Worm (Caenorhabditis elegans) whole organism, midembryonic: ENCODE results near the gene set-25.

Source experiments
- T22C8.4 ChIP-seq: fragments of 200-800 bp; sonication (Bioruptor generic); IDR thresholded peaks from 2 replicates; pipeline ENCODE4 v1.3.6; 2022; ENCODE audit warnings: missing genetic modification characterization, missing compliant biosample characterization
- cog-1 ChIP-seq: sonication (generic microtip); optimal IDR thresholded peaks from 2 replicates; lab custom pipeline; 2016; ENCODE audit warnings: missing genetic modification characterization, missing compliant biosample characterization
- flt-1 ChIP-seq: fragments of 200-800 bp; sonication (Bioruptor generic); IDR thresholded peaks from 2 replicates; pipeline ENCODE4 v1.3.6; 2022; ENCODE audit warnings: missing genetic modification characterization, missing compliant biosample characterization
- klf-2 ChIP-seq: fragments of 200-800 bp; sonication (Bioruptor generic); conservative IDR thresholded peaks from 2 replicates; pipeline ENCODE4 v1.3.6; 2022; ENCODE audit warnings: missing genetic modification reagents, missing genetic modification characterization, missing compliant biosample characterization
- med-1 ChIP-seq: sonication (generic microtip); optimal IDR thresholded peaks from 2 replicates; lab custom pipeline; 2017; ENCODE audit warnings: missing genetic modification characterization, mild to moderate bottlenecking, missing compliant biosample characterization, antibody characterized with exemption, missing genetic modification reagents; ENCODE audit not compliant: insufficient read depth
- ref-1 ChIP-seq: fragments of 200-800 bp; sonication (Bioruptor generic); conservative IDR thresholded peaks from 2 replicates; pipeline ENCODE4 v1.3.6; 2022; ENCODE audit warnings: missing genetic modification reagents, missing genetic modification characterization, missing compliant biosample characterization
- tab-1 ChIP-seq: fragments of 200-800 bp; sonication (Bioruptor generic); IDR thresholded peaks from 2 replicates; pipeline ENCODE4 v1.3.6; 2022; ENCODE audit warnings: missing genetic modification characterization, missing compliant biosample characterization
- ztf-23 ChIP-seq: fragments of 200-800 bp; sonication (Bioruptor generic); IDR thresholded peaks from 2 replicates; pipeline ENCODE4 v1.3.6; 2022; ENCODE audit warnings: missing genetic modification reagents, missing genetic modification characterization, missing compliant biosample characterization
- ztf-29 ChIP-seq: fragments of 200-800 bp; sonication (Bioruptor generic); IDR thresholded peaks from 2 replicates; pipeline ENCODE4 v1.3.6; 2022; ENCODE audit warnings: missing genetic modification reagents, missing genetic modification characterization, missing compliant biosample characterization

DNA sequence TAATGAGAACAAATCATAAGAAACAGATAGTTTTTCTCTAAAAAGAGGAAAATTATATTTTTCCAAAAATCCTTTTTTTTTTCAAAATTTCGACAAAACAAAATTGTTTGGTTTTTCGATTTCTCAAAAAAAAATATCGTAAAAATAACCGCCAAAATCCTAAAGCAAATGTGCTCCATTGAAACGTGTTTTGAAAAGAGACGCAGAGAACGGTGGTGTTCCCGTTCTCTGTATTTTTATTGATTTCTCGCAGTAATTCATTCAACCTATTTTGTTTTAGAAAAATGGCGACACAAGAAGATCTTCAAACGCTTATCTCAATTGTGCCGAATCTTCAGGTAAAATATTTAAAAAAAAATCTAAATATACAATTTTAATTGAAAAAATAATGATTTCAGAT lies 20.9 kb upstream of the set-25 start, which contains the start of gene Y43F4B.10:
- TF ChIP-seq tab-1 (GFP tag; lab: Robert Waterston, UW) (no peak), flt-1 (GFP tag; lab: Robert Waterston, UW) (no peak), cog-1 (tag; lab: Kevin White, UChicago) (no peak), T22C8.4 (GFP tag; lab: Robert Waterston, UW) (0 out of 2 replicates have a peak, but pooled peaks have one; percentile 38), ztf-29 (GFP tag; lab: Robert Waterston, UW) (no peak), ref-1 (GFP tag; lab: Robert Waterston, UW) (no peak), klf-2 (GFP tag; lab: Robert Waterston, UW) (no peak), med-1 (GFP tag; lab: Kevin White, UChicago) (no peak), ztf-23 (GFP tag; lab: Robert Waterston, UW) (no peak)
